Fruit fly (Drosophila melanogaster): ENCODE data around the gene salr.

- TF ChIP-seq Sin3A (optimal IDR thresholded peaks at IDR 0.05): no peak
- no peak for TF ChIP-seq ttk (optimal IDR thresholded peaks at IDR 0.05)
Measured at dm6 chr2L:11414084-11414647, 55.5 kb downstream of the salr start.

All from Kc167 (cell line).